Fruit fly (Drosophila melanogaster) whole organism, embryonic: ENCODE results near the gene mAChR-C.

Experiments used
- Atf3 ChIP-seq: fragments of 200-800 bp; sonication (Bioruptor generic); optimal IDR thresholded peaks from 3 replicates; lab custom pipeline; 2016; ENCODE audit warnings: missing biosample characterization, missing genetic modification characterization
- B-H1 ChIP-seq: fragments of 200-800 bp; sonication (Bioruptor generic); IDR thresholded peaks from 3 replicates; pipeline ENCODE4 v1.3.6; 2022; ENCODE audit warnings: missing biosample characterization, missing genetic modification characterization
- B-H2 ChIP-seq: fragments of 200-800 bp; sonication (Bioruptor generic); optimal IDR thresholded peaks from 2 replicates; lab custom pipeline; 2018; ENCODE audit warnings: missing biosample characterization, mild to moderate bottlenecking, missing genetic modification characterization
- Bteb2 ChIP-seq: fragments of 200-800 bp; sonication (Bioruptor generic); optimal IDR thresholded peaks from 2 replicates; lab custom pipeline; 2016; ENCODE audit warnings: missing biosample characterization, missing genetic modification characterization
- CG10274 ChIP-seq: fragments of 200-800 bp; sonication (Bioruptor generic); optimal IDR thresholded peaks from 3 replicates; lab custom pipeline; 2017; ENCODE audit warnings: missing biosample characterization, mild to moderate bottlenecking, missing genetic modification characterization
- CG10366 ChIP-seq: fragments of 200-800 bp; sonication (Bioruptor generic); IDR thresholded peaks from 2 replicates; pipeline ENCODE4 v1.3.6; 2022; ENCODE audit warnings: missing biosample characterization, missing genetic modification characterization
- CG13296 ChIP-seq: fragments of 200-800 bp; sonication (Bioruptor generic); optimal IDR thresholded peaks from 3 replicates; lab custom pipeline; 2018; ENCODE audit warnings: missing biosample characterization, mild to moderate bottlenecking, missing genetic modification characterization
- CG13894 ChIP-seq: fragments of 200-800 bp; sonication (Bioruptor generic); optimal IDR thresholded peaks from 3 replicates; lab custom pipeline; 2018; ENCODE audit warnings: missing biosample characterization, mild to moderate bottlenecking, missing genetic modification characterization, moderate library complexity
- CG14014 ChIP-seq: fragments of 200-800 bp; sonication (Bioruptor generic); IDR thresholded peaks from 2 replicates; pipeline ENCODE4 v1.3.6; 2022; ENCODE audit warnings: missing biosample characterization, missing genetic modification characterization
- CG14050 ChIP-seq: fragments of 200-800 bp; sonication (Bioruptor generic); IDR thresholded peaks from 3 replicates; pipeline ENCODE4 v1.3.6; 2022; ENCODE audit warnings: missing biosample characterization, missing genetic modification characterization
- CG1603 ChIP-seq: fragments of 200-800 bp; sonication (Bioruptor generic); optimal IDR thresholded peaks from 2 replicates; lab custom pipeline; 2019; ENCODE audit warnings: missing biosample characterization, mild to moderate bottlenecking, missing genetic modification characterization, moderate library complexity
- CG1832 ChIP-seq: fragments of 200-800 bp; sonication (Bioruptor generic); optimal IDR thresholded peaks from 2 replicates; lab custom pipeline; 2017; ENCODE audit warnings: missing biosample characterization, mild to moderate bottlenecking, missing genetic modification characterization, inconsistent platforms
- CG3065 ChIP-seq: fragments of 200-800 bp; sonication (Bioruptor generic); optimal IDR thresholded peaks from 2 replicates; lab custom pipeline; 2016; ENCODE audit warnings: missing biosample characterization, missing genetic modification characterization
- CG31365 ChIP-seq: fragments of 200-800 bp; sonication (Bioruptor generic); optimal IDR thresholded peaks from 2 replicates; lab custom pipeline; 2018; ENCODE audit warnings: missing biosample characterization, mild to moderate bottlenecking, missing genetic modification characterization
- CG4404 ChIP-seq: fragments of 200-800 bp; sonication (Bioruptor generic); IDR thresholded peaks from 2 replicates; pipeline ENCODE4 v1.3.6; 2022; ENCODE audit warnings: missing biosample characterization, missing genetic modification characterization
- CG6683 ChIP-seq: fragments of 200-800 bp; sonication (Bioruptor generic); optimal IDR thresholded peaks from 2 replicates; lab custom pipeline; 2017; ENCODE audit warnings: missing biosample characterization, mild to moderate bottlenecking, missing genetic modification characterization, missing genetic modification reagents
- CG7271 ChIP-seq: fragments of 200-800 bp; sonication (Bioruptor generic); optimal IDR thresholded peaks from 2 replicates; lab custom pipeline; 2018; ENCODE audit warnings: missing biosample characterization, mild to moderate bottlenecking, missing genetic modification characterization, moderate library complexity
- CG8388 ChIP-seq: fragments of 200-800 bp; sonication (Bioruptor generic); optimal IDR thresholded peaks from 2 replicates; lab custom pipeline; 2019; ENCODE audit warnings: missing biosample characterization, mild to moderate bottlenecking, missing genetic modification characterization, moderate library complexity
- CG9817 ChIP-seq: fragments of 200-800 bp; sonication (Bioruptor generic); optimal IDR thresholded peaks from 2 replicates; lab custom pipeline; 2018; ENCODE audit warnings: missing biosample characterization, mild to moderate bottlenecking, missing genetic modification characterization, moderate library complexity
- CG9876 ChIP-seq: fragments of 200-800 bp; sonication (Bioruptor generic); optimal IDR thresholded peaks from 2 replicates; lab custom pipeline; 2016; ENCODE audit warnings: missing biosample characterization, missing genetic modification characterization
- Dref ChIP-seq: fragments of 200-800 bp; sonication (Bioruptor generic); IDR thresholded peaks from 2 replicates; pipeline ENCODE4 v1.3.6; 2022; ENCODE audit warnings: missing biosample characterization, missing genetic modification characterization
- Fer1 ChIP-seq: fragments of 200-800 bp; sonication (Bioruptor generic); optimal IDR thresholded peaks from 2 replicates; lab custom pipeline; 2017; ENCODE audit warnings: missing biosample characterization, mild to moderate bottlenecking, missing genetic modification characterization
- HLH54F ChIP-seq: fragments of 200-800 bp; sonication (Bioruptor generic); optimal IDR thresholded peaks from 3 replicates; lab custom pipeline; 2016; ENCODE audit warnings: missing biosample characterization, missing genetic modification characterization
- Hmx ChIP-seq: fragments of 200-800 bp; sonication (Bioruptor generic); optimal IDR thresholded peaks from 2 replicates; lab custom pipeline; 2016; ENCODE audit warnings: missing biosample characterization, missing genetic modification characterization
- MESR4 ChIP-seq: fragments of 200-800 bp; sonication (Bioruptor generic); optimal IDR thresholded peaks from 2 replicates; lab custom pipeline; 2018; ENCODE audit warnings: missing biosample characterization, mild to moderate bottlenecking, missing genetic modification characterization, moderate library complexity
- Mad ChIP-seq: fragments of 200-800 bp; sonication (Bioruptor generic); optimal IDR thresholded peaks from 2 replicates; lab custom pipeline; 2016; ENCODE audit warnings: missing biosample characterization, missing genetic modification characterization
- Meics ChIP-seq: fragments of 200-800 bp; sonication (Bioruptor generic); optimal IDR thresholded peaks from 2 replicates; lab custom pipeline; 2017; ENCODE audit warnings: missing biosample characterization, mild to moderate bottlenecking, missing genetic modification characterization
- Nf-YA ChIP-seq: fragments of 200-800 bp; sonication (Bioruptor generic); IDR thresholded peaks from 2 replicates; pipeline ENCODE4 v1.3.6; 2022; ENCODE audit warnings: missing biosample characterization, missing genetic modification characterization
- Ravus ChIP-seq: fragments of 200-800 bp; sonication (Bioruptor generic); IDR thresholded peaks from 2 replicates; pipeline ENCODE4 v1.3.6; 2022; ENCODE audit warnings: missing biosample characterization, missing genetic modification characterization
- Rx ChIP-seq: fragments of 200-800 bp; sonication (Bioruptor generic); IDR thresholded peaks from 2 replicates; pipeline ENCODE4 v1.3.6; 2022; ENCODE audit warnings: missing biosample characterization, missing genetic modification characterization
- Sox100B ChIP-seq: fragments of 200-800 bp; sonication (Bioruptor generic); optimal IDR thresholded peaks from 3 replicates; lab custom pipeline; 2018; ENCODE audit warnings: missing biosample characterization, mild to moderate bottlenecking, missing genetic modification characterization
- Vsx1 ChIP-seq: fragments of 200-800 bp; sonication (Bioruptor generic); optimal IDR thresholded peaks from 2 replicates; lab custom pipeline; 2017; ENCODE audit warnings: missing biosample characterization, mild to moderate bottlenecking, missing genetic modification characterization, missing genetic modification reagents
- Xrp1 ChIP-seq: fragments of 200-800 bp; sonication (Bioruptor generic); IDR thresholded peaks from 2 replicates; pipeline ENCODE4 v1.3.6; 2022; ENCODE audit warnings: missing biosample characterization, missing genetic modification characterization
- ase ChIP-seq: fragments of 200-800 bp; sonication (Bioruptor generic); IDR thresholded peaks from 3 replicates; pipeline ENCODE4 v1.3.6; 2022; ENCODE audit warnings: missing biosample characterization, missing genetic modification characterization
- bowl ChIP-seq: fragments of 200-800 bp; sonication (Bioruptor generic); IDR thresholded peaks from 2 replicates; pipeline ENCODE4 v1.3.6; 2022; ENCODE audit warnings: missing biosample characterization, missing genetic modification characterization
- crc ChIP-seq: fragments of 200-800 bp; sonication (Bioruptor generic); optimal IDR thresholded peaks from 2 replicates; lab custom pipeline; 2016; ENCODE audit warnings: missing biosample characterization, missing genetic modification characterization
- crp ChIP-seq, 2 experiments: fragments of 200-800 bp; sonication (Bioruptor generic); optimal IDR thresholded peaks; 2 replicates in 1 of 2; 3 replicates in 1 of 2; lab custom pipeline; 2017; ENCODE audit warnings: missing biosample characterization in 2 of 2, missing genetic modification characterization in 2 of 2, mild to moderate bottlenecking in 1 of 2, moderate library complexity in 1 of 2
- dan ChIP-seq: fragments of 200-800 bp; sonication (Bioruptor generic); IDR thresholded peaks from 2 replicates; pipeline ENCODE4 v1.3.6; 2022; ENCODE audit warnings: missing biosample characterization, missing genetic modification characterization
- dpn ChIP-seq, 2 experiments: fragments of 200-800 bp; sonication (Bioruptor generic); optimal IDR thresholded peaks; 3 replicates each; lab custom pipeline; 2016; ENCODE audit warnings: missing biosample characterization in 2 of 2, missing genetic modification characterization in 2 of 2
- fd3F ChIP-seq: fragments of 200-800 bp; sonication (Bioruptor generic); optimal IDR thresholded peaks from 2 replicates; lab custom pipeline; 2018; ENCODE audit warnings: missing biosample characterization, mild to moderate bottlenecking, missing genetic modification characterization, moderate library complexity
- fd96Cb ChIP-seq: fragments of 200-800 bp; sonication (Bioruptor generic); optimal IDR thresholded peaks from 2 replicates; lab custom pipeline; 2018; ENCODE audit warnings: missing biosample characterization, mild to moderate bottlenecking, missing genetic modification characterization, moderate library complexity
- gce ChIP-seq: fragments of 200-800 bp; sonication (Bioruptor generic); IDR thresholded peaks from 3 replicates; pipeline ENCODE4 v1.3.6; 2022; ENCODE audit warnings: missing biosample characterization, missing genetic modification characterization
- gcm2 ChIP-seq: fragments of 200-800 bp; sonication (Bioruptor generic); optimal IDR thresholded peaks from 2 replicates; lab custom pipeline; 2016; ENCODE audit warnings: missing biosample characterization, missing genetic modification characterization
- klu ChIP-seq: fragments of 200-800 bp; sonication (Bioruptor generic); IDR thresholded peaks from 2 replicates; pipeline ENCODE4 v1.3.6; 2022; ENCODE audit warnings: missing biosample characterization, missing genetic modification characterization
- knrl ChIP-seq: fragments of 200-800 bp; sonication (Bioruptor generic); IDR thresholded peaks from 3 replicates; pipeline ENCODE4 v1.3.6; 2022; ENCODE audit warnings: missing biosample characterization, missing genetic modification characterization; ENCODE audit not compliant: partially characterized antibody
- sens-2 ChIP-seq: fragments of 200-800 bp; sonication (Bioruptor generic); IDR thresholded peaks from 2 replicates; pipeline ENCODE4 v1.3.6; 2022; ENCODE audit warnings: missing biosample characterization, missing genetic modification characterization
- ttk ChIP-seq: fragments of 200-800 bp; sonication (Bioruptor generic); IDR thresholded peaks from 2 replicates; pipeline ENCODE4 v2.1.2; 2022; ENCODE audit warnings: missing biosample characterization, missing genetic modification characterization
- usp ChIP-seq: fragments of >200 bp; optimal IDR thresholded peaks from 2 replicates; lab custom pipeline; 2017; ENCODE audit warnings: missing biosample characterization, missing genetic modification characterization
- wdn ChIP-seq: fragments of 200-800 bp; sonication (Bioruptor generic); IDR thresholded peaks from 2 replicates; pipeline ENCODE4 v1.3.6; 2022; ENCODE audit warnings: missing biosample characterization, missing genetic modification characterization
- zfh1 ChIP-seq: fragments of 200-800 bp; sonication (Bioruptor generic); IDR thresholded peaks from 3 replicates; pipeline ENCODE4 v1.3.6; 2022; ENCODE audit warnings: missing biosample characterization, missing genetic modification characterization

mAChR-C gene

dm6 chrX:6859756-6860412 lies 27.4 kb upstream of the mAChR-C start (continued):
- TF ChIP-seq wdn (GFP tag; lab: Robert Waterston, UW): no peak
- TF ChIP-seq CG1832 (GFP tag; lab: Kevin White, UChicago): no peak
- TF ChIP-seq Sox100B (GFP tag; lab: Kevin White, UChicago): peak; percentile 93
- peak; percentile 66 for TF ChIP-seq CG13296 (GFP tag; lab: Kevin White, UChicago)
- no peak for TF ChIP-seq B-H2
- TF ChIP-seq CG4404 (GFP tag; lab: Robert Waterston, UW): peak; percentile 62
- TF ChIP-seq CG9817 (tag; lab: Kevin White, UChicago): no peak
- no peak for TF ChIP-seq CG3065 (GFP tag; lab: Kevin White, UChicago)
- TF ChIP-seq Dref (GFP tag; lab: Robert Waterston, UW): no peak
- 0 out of 2 replicates have a peak, but pooled peaks have one; percentile 35 for TF ChIP-seq bowl (GFP tag; lab: Robert Waterston, UW)
- TF ChIP-seq Bteb2: no peak
- peak; percentile 23 to 87 for TF ChIP-seq dpn (GFP tag; optimal IDR thresholded peaks at IDR 0.05; lab: Kevin White, UChicago)
- peak; percentile 58 for TF ChIP-seq ase (GFP tag; lab: Robert Waterston, UW)
- TF ChIP-seq Mad (GFP tag; lab: Kevin White, UChicago): no peak
- no peak for TF ChIP-seq usp (GFP tag; lab: Kevin White, UChicago)
- TF ChIP-seq CG1603 (tag; lab: Kevin White, UChicago): no peak
- TF ChIP-seq dan (GFP tag; lab: Robert Waterston, UW): no peak
- TF ChIP-seq Rx: peak; percentile 64
- peak; percentile 64 for TF ChIP-seq ttk (GFP tag; lab: Robert Waterston, UW)
- peak; percentile 74 for TF ChIP-seq Xrp1 (GFP tag; lab: Robert Waterston, UW)
- 0 out of 3 replicates have a peak, but pooled peaks have one; percentile 26 for TF ChIP-seq gce (GFP tag; lab: Robert Waterston, UW)
- no peak for TF ChIP-seq crp (GFP tag; optimal IDR thresholded peaks at IDR 0.05; lab: Kevin White, UChicago)
- peak; percentile 100 for TF ChIP-seq CG10274
- TF ChIP-seq gcm2 (GFP tag; lab: Kevin White, UChicago): no peak
- no peak for TF ChIP-seq MESR4 (GFP tag; lab: Kevin White, UChicago)
- TF ChIP-seq Nf-YA: peak; percentile 49; the same call in 1 of the 2 replicates
- TF ChIP-seq B-H1: peak; percentile 58
- TF ChIP-seq CG8388 (GFP tag; lab: Kevin White, UChicago): peak; percentile 77
- no peak for TF ChIP-seq CG10366 (GFP tag; lab: Robert Waterston, UW)
- peak; percentile 68 for TF ChIP-seq CG6683 (GFP tag; lab: Kevin White, UChicago)
- TF ChIP-seq CG13894 (tag; lab: Kevin White, UChicago): peak; percentile 38
- TF ChIP-seq knrl (GFP tag; lab: Robert Waterston, UW): no peak
- peak; percentile 60 for TF ChIP-seq zfh1 (GFP tag; lab: Robert Waterston, UW)
- peak; percentile 87 for TF ChIP-seq fd96Cb (tag; lab: Kevin White, UChicago)
- peak; percentile 73 for TF ChIP-seq crc (GFP tag; lab: Kevin White, UChicago)
- peak; percentile 12; the same call in 1 of the 2 replicates for TF ChIP-seq Ravus (GFP tag; lab: Robert Waterston, UW)
- TF ChIP-seq klu: peak; percentile 65
- TF ChIP-seq CG7271 (tag; lab: Kevin White, UChicago): no peak
- TF ChIP-seq Fer1 (GFP tag; lab: Kevin White, UChicago): peak; percentile 82
- TF ChIP-seq CG9876 (GFP tag; lab: Kevin White, UChicago): no peak
- no peak for TF ChIP-seq CG14050 (GFP tag; lab: Robert Waterston, UW)
- TF ChIP-seq Atf3 (GFP tag; lab: Kevin White, UChicago): no peak
- peak; percentile 89 for TF ChIP-seq Meics
- TF ChIP-seq Vsx1 (GFP tag; lab: Kevin White, UChicago): peak; percentile 57
- no peak for TF ChIP-seq sens-2 (GFP tag; lab: Robert Waterston, UW)
- peak; percentile 28 for TF ChIP-seq HLH54F
- no peak for TF ChIP-seq CG31365 (tag; lab: Kevin White, UChicago)
- TF ChIP-seq Hmx (GFP tag; lab: Kevin White, UChicago): peak; percentile 82
- TF ChIP-seq fd3F (GFP tag; lab: Kevin White, UChicago): no peak
- TF ChIP-seq CG14014: peak; percentile 60; the same call in 1 of the 2 replicates
